Worm (Caenorhabditis elegans) whole organism, L3 larva: Measurements from ENCODE around the gene K01A2.5.

Source experiments
- aly-2 ChIP-seq: fragments of 150-350 bp; optimal IDR thresholded peaks from 2 replicates; lab custom pipeline; 2014; ENCODE audit warnings: missing biosample characterization, missing genetic modification characterization
- ceh-9 ChIP-seq: sonication (generic microtip); optimal IDR thresholded peaks from 2 replicates; lab custom pipeline; 2018; ENCODE audit warnings: missing biosample characterization, missing genetic modification characterization
- fos-1 ChIP-seq: fragments of 150-350 bp; optimal IDR thresholded peaks from 2 replicates; lab custom pipeline; 2014; ENCODE audit warnings: missing biosample characterization, missing genetic modification characterization
- lin-39 ChIP-seq: fragments of 150-350 bp; optimal IDR thresholded peaks from 2 replicates; lab custom pipeline; 2018; ENCODE audit warnings: missing biosample characterization, missing genetic modification reagents, missing genetic modification characterization

DNA sequence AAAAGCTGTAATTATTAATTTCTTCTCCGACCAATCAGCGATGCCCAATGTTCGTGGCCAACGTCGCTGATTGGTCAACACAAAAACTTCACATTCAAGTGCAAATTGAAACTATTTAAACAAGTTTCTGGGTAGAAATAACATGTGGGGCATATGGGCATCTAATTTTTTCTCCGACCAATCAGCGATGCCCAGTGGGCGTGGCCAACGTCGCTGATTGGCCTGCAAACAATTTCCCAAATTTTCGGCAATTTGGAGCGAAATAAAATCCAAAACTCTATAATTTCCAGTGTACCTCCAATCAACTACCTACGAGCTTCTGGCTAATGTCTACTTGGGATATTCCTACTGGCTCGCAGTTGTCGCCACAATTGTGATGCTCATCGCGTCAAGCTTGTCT, 40.2 kb downstream of the K01A2.5 start:
- no peak for TF ChIP-seq ceh-9 (tag; lab: Kevin White, UChicago)
- no peak for TF ChIP-seq lin-39
- no peak for TF ChIP-seq fos-1 (tag; lab: Kevin White, UChicago)
- TF ChIP-seq aly-2 (tag; lab: Kevin White, UChicago): no peak
